Fruit fly (Drosophila melanogaster) whole organism, embryonic: ENCODE measurements around the gene CG31213.
A peak's percentile ranks its signal among the peaks of the same experiment; 100 is the strongest.

Experiments
- Atf-2 ChIP-seq: fragments of 200-800 bp; sonication (Bioruptor generic); optimal IDR thresholded peaks from 2 replicates; lab custom pipeline; 2016; ENCODE audit warnings: missing biosample characterization, missing genetic modification characterization
- C15 ChIP-seq: fragments of 200-800 bp; sonication (Bioruptor generic); IDR thresholded peaks from 3 replicates; pipeline ENCODE4 v1.3.6; 2022; ENCODE audit warnings: missing biosample characterization, missing genetic modification characterization
- CG10959 ChIP-seq: fragments of 200-800 bp; sonication (Bioruptor generic); IDR thresholded peaks from 2 replicates; pipeline ENCODE4 v1.3.6; 2022; ENCODE audit warnings: missing biosample characterization, missing genetic modification characterization
- CG11093 ChIP-seq: fragments of 200-800 bp; sonication (Bioruptor generic); IDR thresholded peaks from 3 replicates; pipeline ENCODE4 v1.3.6; 2022; ENCODE audit warnings: missing biosample characterization, missing genetic modification characterization
- CG11398 ChIP-seq: fragments of 200-800 bp; sonication (Bioruptor generic); optimal IDR thresholded peaks from 2 replicates; lab custom pipeline; 2016; ENCODE audit warnings: missing biosample characterization, missing genetic modification characterization
- CG11695 ChIP-seq: fragments of 200-800 bp; sonication (Bioruptor generic); IDR thresholded peaks from 3 replicates; pipeline ENCODE4 v1.3.6; 2022; ENCODE audit warnings: missing biosample characterization, missing genetic modification characterization
- CG12155 ChIP-seq: fragments of 200-800 bp; sonication (Bioruptor generic); optimal IDR thresholded peaks from 3 replicates; lab custom pipeline; 2016; ENCODE audit warnings: missing biosample characterization, missing genetic modification characterization
- CG12299 ChIP-seq: fragments of 200-800 bp; sonication (Bioruptor generic); optimal IDR thresholded peaks from 2 replicates; lab custom pipeline; 2018; ENCODE audit warnings: missing biosample characterization, mild to moderate bottlenecking, missing genetic modification characterization
- CG13894 ChIP-seq: fragments of 200-800 bp; sonication (Bioruptor generic); optimal IDR thresholded peaks from 3 replicates; lab custom pipeline; 2018; ENCODE audit warnings: missing biosample characterization, mild to moderate bottlenecking, missing genetic modification characterization, moderate library complexity
- CG14050 ChIP-seq: fragments of 200-800 bp; sonication (Bioruptor generic); IDR thresholded peaks from 3 replicates; pipeline ENCODE4 v1.3.6; 2022; ENCODE audit warnings: missing biosample characterization, missing genetic modification characterization
- CG17802 ChIP-seq: fragments of 200-800 bp; sonication (Bioruptor generic); optimal IDR thresholded peaks from 2 replicates; lab custom pipeline; 2018; ENCODE audit warnings: missing biosample characterization, mild to moderate bottlenecking, missing genetic modification characterization, moderate library complexity
- CG2120 ChIP-seq: fragments of 200-800 bp; sonication (Bioruptor generic); optimal IDR thresholded peaks from 3 replicates; lab custom pipeline; 2016; ENCODE audit warnings: missing biosample characterization, missing genetic modification characterization
- CG30403 ChIP-seq: fragments of 200-800 bp; sonication (Bioruptor generic); optimal IDR thresholded peaks from 3 replicates; lab custom pipeline; 2016; ENCODE audit warnings: missing biosample characterization, missing genetic modification characterization
- CG4328 ChIP-seq: fragments of 200-800 bp; sonication (Bioruptor generic); optimal IDR thresholded peaks from 3 replicates; lab custom pipeline; 2017; ENCODE audit warnings: missing biosample characterization, missing genetic modification reagents, missing genetic modification characterization
- CG5245 ChIP-seq: fragments of 200-800 bp; sonication (Bioruptor generic); optimal IDR thresholded peaks from 3 replicates; lab custom pipeline; 2016; ENCODE audit warnings: missing biosample characterization, missing genetic modification characterization
- CG6791 ChIP-seq: fragments of 200-800 bp; sonication (Bioruptor generic); IDR thresholded peaks from 3 replicates; pipeline ENCODE4 v1.3.6; 2022; ENCODE audit warnings: missing biosample characterization, missing genetic modification characterization; ENCODE audit not compliant: partially characterized antibody
- CG7372 ChIP-seq: fragments of 200-800 bp; sonication (Bioruptor generic); IDR thresholded peaks from 2 replicates; pipeline ENCODE4 v1.3.6; 2022; ENCODE audit warnings: missing biosample characterization, missing genetic modification characterization
- CG7987 ChIP-seq: fragments of 200-800 bp; sonication (Bioruptor generic); optimal IDR thresholded peaks from 2 replicates; lab custom pipeline; 2018; ENCODE audit warnings: missing biosample characterization, mild to moderate bottlenecking, missing genetic modification characterization, moderate library complexity
- CG9437 ChIP-seq: fragments of 200-800 bp; sonication (Bioruptor generic); optimal IDR thresholded peaks from 2 replicates; lab custom pipeline; 2018; ENCODE audit warnings: missing biosample characterization, mild to moderate bottlenecking, missing genetic modification characterization
- CkIIα-i1 ChIP-seq: fragments of 200-800 bp; sonication (Bioruptor generic); IDR thresholded peaks from 2 replicates; pipeline ENCODE4 v1.3.6; 2022; ENCODE audit warnings: missing biosample characterization, missing genetic modification characterization
- Drgx ChIP-seq: fragments of 200-800 bp; sonication (Bioruptor generic); IDR thresholded peaks from 2 replicates; pipeline ENCODE4 v1.3.6; 2022; ENCODE audit warnings: missing biosample characterization, missing genetic modification characterization
- ERR ChIP-seq: fragments of 200-800 bp; sonication (Bioruptor generic); optimal IDR thresholded peaks from 2 replicates; lab custom pipeline; 2016; ENCODE audit warnings: missing biosample characterization, missing genetic modification characterization
- Fer3 ChIP-seq: fragments of 200-800 bp; sonication (Bioruptor generic); optimal IDR thresholded peaks from 2 replicates; lab custom pipeline; 2018; ENCODE audit warnings: missing biosample characterization, mild to moderate bottlenecking, missing genetic modification characterization, moderate library complexity
- Gsc ChIP-seq: fragments of 200-800 bp; sonication (Bioruptor generic); IDR thresholded peaks from 2 replicates; pipeline ENCODE4 v1.3.6; 2022; ENCODE audit warnings: missing biosample characterization, missing genetic modification characterization
- Hmx ChIP-seq: fragments of 200-800 bp; sonication (Bioruptor generic); optimal IDR thresholded peaks from 2 replicates; lab custom pipeline; 2016; ENCODE audit warnings: missing biosample characterization, missing genetic modification characterization
- NC2β ChIP-seq: fragments of 200-800 bp; sonication (Bioruptor generic); optimal IDR thresholded peaks from 2 replicates; lab custom pipeline; 2016; ENCODE audit warnings: missing biosample characterization, missing genetic modification characterization
- Pdp1 ChIP-seq, 2 experiments: fragments of 200-800 bp; sonication (Bioruptor generic); optimal IDR thresholded peaks; 3 replicates each; lab custom pipeline; 2016; ENCODE audit warnings: missing biosample characterization in 2 of 2, missing genetic modification characterization in 2 of 2, mild to moderate bottlenecking in 1 of 2, moderate library complexity in 1 of 2
- Usf ChIP-seq: fragments of 200-800 bp; sonication (Bioruptor generic); optimal IDR thresholded peaks from 2 replicates; lab custom pipeline; 2017; ENCODE audit warnings: missing genotype, missing biosample characterization, missing genetic modification characterization
- YL-1 ChIP-seq: fragments of 200-800 bp; sonication (Bioruptor generic); optimal IDR thresholded peaks from 3 replicates; lab custom pipeline; 2017; ENCODE audit warnings: missing biosample characterization, mild to moderate bottlenecking, missing genetic modification characterization
- cg ChIP-seq: fragments of 200-800 bp; sonication (Bioruptor generic); optimal IDR thresholded peaks from 3 replicates; lab custom pipeline; 2019; ENCODE audit warnings: missing biosample characterization, mild to moderate bottlenecking, missing genetic modification characterization, moderate library complexity
- ci ChIP-seq: fragments of 200-800 bp; sonication (Bioruptor generic); IDR thresholded peaks from 3 replicates; pipeline ENCODE4 v1.3.6; 2022; ENCODE audit warnings: missing biosample characterization, missing genetic modification characterization
- corto ChIP-seq: fragments of 200-800 bp; sonication (Bioruptor generic); optimal IDR thresholded peaks from 2 replicates; lab custom pipeline; 2016; ENCODE audit warnings: missing biosample characterization, mild to moderate bottlenecking, missing genetic modification characterization, moderate library complexity
- danr ChIP-seq: fragments of 200-800 bp; sonication (Bioruptor generic); IDR thresholded peaks from 2 replicates; pipeline ENCODE4 v1.3.6; 2022; ENCODE audit warnings: missing biosample characterization, missing genetic modification characterization
- en ChIP-seq: fragments of 200-800 bp; sonication (Bioruptor generic); optimal IDR thresholded peaks from 2 replicates; lab custom pipeline; 2016; ENCODE audit warnings: missing biosample characterization, missing genetic modification characterization
- fd96Cb ChIP-seq: fragments of 200-800 bp; sonication (Bioruptor generic); optimal IDR thresholded peaks from 2 replicates; lab custom pipeline; 2018; ENCODE audit warnings: missing biosample characterization, mild to moderate bottlenecking, missing genetic modification characterization, moderate library complexity
- gcm ChIP-seq: fragments of 200-800 bp; sonication (Bioruptor generic); optimal IDR thresholded peaks from 2 replicates; lab custom pipeline; 2019; ENCODE audit warnings: missing biosample characterization, mild to moderate bottlenecking, missing genetic modification characterization, moderate library complexity
- gsb-n ChIP-seq: fragments of 200-800 bp; sonication (Bioruptor generic); optimal IDR thresholded peaks from 3 replicates; lab custom pipeline; 2018; ENCODE audit warnings: missing biosample characterization, mild to moderate bottlenecking, missing genetic modification characterization
- her ChIP-seq: fragments of 200-800 bp; sonication (Bioruptor generic); optimal IDR thresholded peaks from 2 replicates; lab custom pipeline; 2016; ENCODE audit warnings: missing biosample characterization, missing genetic modification characterization
- ken ChIP-seq: fragments of 200-800 bp; sonication (Bioruptor generic); IDR thresholded peaks from 3 replicates; pipeline ENCODE4 v1.3.6; 2022; ENCODE audit warnings: missing biosample characterization, missing genetic modification characterization
- lmd ChIP-seq: fragments of 200-800 bp; sonication (Bioruptor generic); IDR thresholded peaks from 2 replicates; pipeline ENCODE4 v1.3.6; 2022; ENCODE audit warnings: missing biosample characterization, missing genetic modification characterization
- oc ChIP-seq: fragments of 200-800 bp; sonication (Bioruptor generic); optimal IDR thresholded peaks from 2 replicates; lab custom pipeline; 2018; ENCODE audit warnings: missing biosample characterization, mild to moderate bottlenecking, missing genetic modification characterization, moderate library complexity
- p53 ChIP-seq: fragments of 200-800 bp; sonication (Bioruptor generic); optimal IDR thresholded peaks from 2 replicates; lab custom pipeline; 2016; ENCODE audit warnings: missing biosample characterization, missing genetic modification characterization
- pho ChIP-seq: fragments of 200-800 bp; sonication (Bioruptor generic); optimal IDR thresholded peaks from 2 replicates; lab custom pipeline; 2016; ENCODE audit warnings: missing biosample characterization, missing genetic modification characterization
- pzg ChIP-seq: fragments of 200-800 bp; sonication (Bioruptor generic); optimal IDR thresholded peaks from 3 replicates; lab custom pipeline; 2018; ENCODE audit warnings: missing biosample characterization, mild to moderate bottlenecking, missing genetic modification characterization, moderate library complexity
- sens ChIP-seq: fragments of 200-800 bp; sonication (Bioruptor generic); peaks from one replicate; lab custom pipeline; 2016; ENCODE audit warnings: missing biosample characterization, missing genetic modification characterization
- sima ChIP-seq: fragments of 200-800 bp; sonication (Bioruptor generic); optimal IDR thresholded peaks from 2 replicates; lab custom pipeline; 2016; ENCODE audit warnings: missing biosample characterization, missing genetic modification characterization
- ssp ChIP-seq: fragments of 200-800 bp; sonication (Bioruptor generic); IDR thresholded peaks from 2 replicates; pipeline ENCODE4 v1.3.6; 2022; ENCODE audit warnings: missing biosample characterization, missing genetic modification characterization
- tgo ChIP-seq: fragments of 200-800 bp; sonication (Bioruptor generic); IDR thresholded peaks from 3 replicates; pipeline ENCODE4 v1.3.6; 2022; ENCODE audit warnings: missing biosample characterization, missing genetic modification characterization
- tna ChIP-seq: fragments of 200-800 bp; sonication (Bioruptor generic); IDR thresholded peaks from 2 replicates; pipeline ENCODE4 v1.3.6; 2022; ENCODE audit warnings: missing biosample characterization, missing genetic modification characterization; ENCODE audit not compliant: partially characterized antibody
- trem ChIP-seq: fragments of 200-800 bp; optimal IDR thresholded peaks from 3 replicates; lab custom pipeline; 2019; ENCODE audit warnings: missing biosample characterization, mild to moderate bottlenecking, missing genetic modification characterization, moderate library complexity
- twi ChIP-seq: fragments of 200-800 bp; optimal IDR thresholded peaks from 2 replicates; lab custom pipeline; 2019; ENCODE audit warnings: missing biosample characterization, mild to moderate bottlenecking, missing genetic modification characterization, moderate library complexity
- zfh1 ChIP-seq: fragments of 200-800 bp; sonication (Bioruptor generic); IDR thresholded peaks from 3 replicates; pipeline ENCODE4 v1.3.6; 2022; ENCODE audit warnings: missing biosample characterization, missing genetic modification characterization

CG31213 gene

DNA sequence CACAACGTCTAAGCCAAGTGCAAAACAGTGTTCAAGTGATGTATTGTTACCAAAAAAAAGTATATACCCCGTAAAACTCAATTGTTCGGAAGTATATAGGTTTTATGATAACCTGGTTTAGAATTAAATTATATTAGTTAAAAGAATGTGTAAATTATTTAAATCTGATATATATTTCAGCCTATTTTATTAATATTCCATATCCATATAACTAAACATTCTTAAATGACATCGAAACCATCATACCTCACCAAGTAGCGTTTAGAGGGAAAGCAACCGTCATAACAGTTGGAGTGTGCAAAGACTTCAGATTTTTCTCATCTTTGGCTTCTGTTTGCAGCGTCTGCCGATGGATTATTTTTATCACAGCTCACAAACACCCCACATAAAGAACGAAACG, 26.8 kb downstream of the CG31213 start (continued):
- TF ChIP-seq Usf (GFP tag; lab: Kevin White, UChicago) (peak; percentile 10), zfh1 (peak; percentile 89), gcm (peak; percentile 84), Drgx (GFP tag; lab: Robert Waterston, UW) (peak; percentile 88), en (GFP tag; lab: Kevin White, UChicago) (no peak), CG6791 (GFP tag; lab: Robert Waterston, UW) (no peak), tgo (GFP tag; lab: Robert Waterston, UW) (peak; percentile 88), CG5245 (GFP tag; lab: Kevin White, UChicago) (peak; percentile 67), fd96Cb (tag; lab: Kevin White, UChicago) (peak; percentile 82), CG2120 (peak; percentile 63), CG12155 (GFP tag; lab: Kevin White, UChicago) (peak; percentile 66), tna (GFP tag; lab: Robert Waterston, UW) (no peak), CG9437 (peak; percentile 58), Pdp1 (GFP tag; optimal IDR thresholded peaks at IDR 0.05; lab: Kevin White, UChicago) (peak in 1 of 2 experiments; percentile 26), cg (GFP tag; lab: Kevin White, UChicago) (no peak), CG4328 (GFP tag; lab: Kevin White, UChicago) (no peak), Hmx (GFP tag; lab: Kevin White, UChicago) (no peak), lmd (GFP tag; lab: Robert Waterston, UW) (peak; percentile 87), sima (GFP tag; lab: Kevin White, UChicago) (no peak), C15 (GFP tag; lab: Robert Waterston, UW) (peak; percentile 68; the same call in 1 of the 3 replicates), CkIIα-i1 (GFP tag; lab: Robert Waterston, UW) (no peak), ERR (GFP tag; lab: Kevin White, UChicago) (no peak), Gsc (GFP tag; lab: Robert Waterston, UW) (no peak), pzg (GFP tag; lab: Kevin White, UChicago) (no peak), sens (GFP tag; lab: Kevin White, UChicago) (peak; percentile 79), CG11398 (GFP tag; lab: Kevin White, UChicago) (no peak), CG14050 (GFP tag; lab: Robert Waterston, UW) (peak; percentile 62; the same call in 2 of the 3 replicates), Atf-2 (GFP tag; lab: Kevin White, UChicago) (no peak), ken (GFP tag; lab: Robert Waterston, UW) (peak; percentile 45; the same call in 1 of the 3 replicates), oc (tag; lab: Kevin White, UChicago) (peak; percentile 85), CG17802 (tag; lab: Kevin White, UChicago) (no peak), NC2β (GFP tag; lab: Kevin White, UChicago) (no peak), ci (peak; percentile 76), ssp (peak; percentile 69), CG30403 (GFP tag; lab: Kevin White, UChicago) (peak; percentile 74), pho (GFP tag; lab: Kevin White, UChicago) (no peak), Fer3 (tag; lab: Kevin White, UChicago) (peak; percentile 84), CG7987 (peak; percentile 24), CG13894 (tag; lab: Kevin White, UChicago) (peak; percentile 63), CG11093 (peak; percentile 77), danr (no peak), CG12299 (tag; lab: Kevin White, UChicago) (peak; percentile 68), p53 (no peak), YL-1 (GFP tag; lab: Kevin White, UChicago) (no peak), twi (tag; lab: Kevin White, UChicago) (peak; percentile 67), gsb-n (tag; lab: Kevin White, UChicago) (peak; percentile 90), CG10959 (GFP tag; lab: Robert Waterston, UW) (peak; percentile 62), CG11695 (GFP tag; lab: Robert Waterston, UW) (peak; percentile 83), corto (GFP tag; lab: Kevin White, UChicago) (peak; percentile 1), trem (tag; lab: Kevin White, UChicago) (peak; percentile 71), CG7372 (peak; percentile 78), her (GFP tag; lab: Kevin White, UChicago) (no peak)
